Fruit fly (Drosophila melanogaster) whole organism, embryonic: ENCODE measurements around the gene CG10970.

Source experiments
- Atf-2 ChIP-seq: fragments of 200-800 bp; sonication (Bioruptor generic); optimal IDR thresholded peaks from 2 replicates; lab custom pipeline; 2016; ENCODE audit warnings: missing biosample characterization, missing genetic modification characterization
- CG11093 ChIP-seq: fragments of 200-800 bp; sonication (Bioruptor generic); IDR thresholded peaks from 3 replicates; pipeline ENCODE4 v1.3.6; 2022; ENCODE audit warnings: missing biosample characterization, missing genetic modification characterization
- CG11247 ChIP-seq: fragments of 200-800 bp; sonication (Bioruptor generic); IDR thresholded peaks from 2 replicates; pipeline ENCODE4 v1.3.6; 2022; ENCODE audit warnings: missing biosample characterization, missing genetic modification characterization
- CG11560 ChIP-seq: fragments of 200-800 bp; sonication (Bioruptor generic); IDR thresholded peaks from 3 replicates; pipeline ENCODE4 v1.3.6; 2022; ENCODE audit warnings: missing biosample characterization, missing genetic modification characterization
- CG11696 ChIP-seq: fragments of 200-800 bp; sonication (Bioruptor generic); IDR thresholded peaks from 2 replicates; pipeline ENCODE4 v1.3.6; 2022; ENCODE audit warnings: missing biosample characterization, missing genetic modification characterization
- CG13123 ChIP-seq: fragments of 200-800 bp; sonication (Bioruptor generic); optimal IDR thresholded peaks from 2 replicates; lab custom pipeline; 2016; ENCODE audit warnings: missing biosample characterization, missing genetic modification characterization
- CG17186 ChIP-seq: fragments of 200-800 bp; sonication (Bioruptor generic); optimal IDR thresholded peaks from 3 replicates; lab custom pipeline; 2017; ENCODE audit warnings: missing biosample characterization, missing genetic modification reagents, missing genetic modification characterization
- CG17829 ChIP-seq: fragments of 200-800 bp; optimal IDR thresholded peaks from 2 replicates; lab custom pipeline; 2019; ENCODE audit warnings: missing biosample characterization, mild to moderate bottlenecking, missing genetic modification characterization, moderate library complexity
- CG1792 ChIP-seq: fragments of 200-800 bp; sonication (Bioruptor generic); optimal IDR thresholded peaks from 2 replicates; lab custom pipeline; 2016; ENCODE audit warnings: missing biosample characterization, missing genetic modification characterization
- CG1832 ChIP-seq: fragments of 200-800 bp; sonication (Bioruptor generic); optimal IDR thresholded peaks from 2 replicates; lab custom pipeline; 2017; ENCODE audit warnings: missing biosample characterization, mild to moderate bottlenecking, missing genetic modification characterization, inconsistent platforms
- CG18476 ChIP-seq: fragments of 200-800 bp; sonication (Bioruptor generic); optimal IDR thresholded peaks from 2 replicates; lab custom pipeline; 2016; ENCODE audit warnings: missing biosample characterization, mild to moderate bottlenecking, missing genetic modification characterization
- CG31365 ChIP-seq: fragments of 200-800 bp; sonication (Bioruptor generic); optimal IDR thresholded peaks from 2 replicates; lab custom pipeline; 2018; ENCODE audit warnings: missing biosample characterization, mild to moderate bottlenecking, missing genetic modification characterization
- CG32772 ChIP-seq: fragments of 200-800 bp; sonication (Bioruptor generic); IDR thresholded peaks from 2 replicates; pipeline ENCODE4 v1.3.6; 2022; ENCODE audit warnings: missing biosample characterization, missing genetic modification characterization
- CG34422 ChIP-seq: fragments of 200-800 bp; sonication (Bioruptor generic); IDR thresholded peaks from 3 replicates; pipeline ENCODE4 v1.3.6; 2022; ENCODE audit warnings: missing biosample characterization, missing genetic modification characterization
- CG4404 ChIP-seq: fragments of 200-800 bp; sonication (Bioruptor generic); IDR thresholded peaks from 2 replicates; pipeline ENCODE4 v1.3.6; 2022; ENCODE audit warnings: missing biosample characterization, missing genetic modification characterization
- CG4730 ChIP-seq: fragments of 200-800 bp; sonication (Bioruptor generic); IDR thresholded peaks from 2 replicates; pipeline ENCODE4 v1.3.6; 2022; ENCODE audit warnings: missing biosample characterization, missing genetic modification characterization
- CG5953 ChIP-seq: fragments of 200-800 bp; sonication (Bioruptor generic); IDR thresholded peaks from 2 replicates; pipeline ENCODE4 v1.3.6; 2022; ENCODE audit warnings: missing biosample characterization, missing genetic modification characterization
- CG6791 ChIP-seq: fragments of 200-800 bp; sonication (Bioruptor generic); IDR thresholded peaks from 3 replicates; pipeline ENCODE4 v1.3.6; 2022; ENCODE audit warnings: missing biosample characterization, missing genetic modification characterization; ENCODE audit not compliant: partially characterized antibody
- CG6854 ChIP-seq: fragments of 200-800 bp; sonication (Bioruptor generic); optimal IDR thresholded peaks from 3 replicates; lab custom pipeline; 2017; ENCODE audit warnings: missing biosample characterization, mild to moderate bottlenecking, missing genetic modification characterization
- CG7357 ChIP-seq: fragments of 200-800 bp; sonication (Bioruptor generic); IDR thresholded peaks from 3 replicates; pipeline ENCODE4 v1.3.6; 2022; ENCODE audit warnings: missing biosample characterization, missing genetic modification characterization
- CG7786 ChIP-seq: fragments of 200-800 bp; sonication (Bioruptor generic); optimal IDR thresholded peaks from 2 replicates; lab custom pipeline; 2016; ENCODE audit warnings: missing biosample characterization, missing genetic modification characterization
- CG9437 ChIP-seq: fragments of 200-800 bp; sonication (Bioruptor generic); optimal IDR thresholded peaks from 2 replicates; lab custom pipeline; 2018; ENCODE audit warnings: missing biosample characterization, mild to moderate bottlenecking, missing genetic modification characterization
- CG9727 ChIP-seq: fragments of 200-800 bp; sonication (Bioruptor generic); optimal IDR thresholded peaks from 3 replicates; lab custom pipeline; 2017; ENCODE audit warnings: missing biosample characterization, mild to moderate bottlenecking, missing genetic modification characterization
- Ets97D ChIP-seq: fragments of 200-800 bp; sonication (Bioruptor generic); optimal IDR thresholded peaks from 3 replicates; lab custom pipeline; 2016; ENCODE audit warnings: missing biosample characterization, missing genetic modification characterization
- HLH3B ChIP-seq: fragments of 200-800 bp; sonication (Bioruptor generic); IDR thresholded peaks from 2 replicates; pipeline ENCODE4 v1.3.6; 2022; ENCODE audit warnings: missing biosample characterization, missing genetic modification characterization
- Hmx ChIP-seq: fragments of 200-800 bp; sonication (Bioruptor generic); optimal IDR thresholded peaks from 2 replicates; lab custom pipeline; 2016; ENCODE audit warnings: missing biosample characterization, missing genetic modification characterization
- Lhr ChIP-seq: fragments of 200-800 bp; sonication (Bioruptor generic); optimal IDR thresholded peaks from 3 replicates; lab custom pipeline; 2017; ENCODE audit warnings: mild to moderate bottlenecking, missing biosample characterization, missing genetic modification reagents, missing genetic modification characterization
- Lpt ChIP-seq: fragments of >200 bp; optimal IDR thresholded peaks from 2 replicates; lab custom pipeline; 2018; ENCODE audit warnings: missing biosample characterization, missing genetic modification characterization
- MTF-1 ChIP-seq: fragments of 200-800 bp; sonication (Bioruptor generic); optimal IDR thresholded peaks from 2 replicates; lab custom pipeline; 2018; ENCODE audit warnings: missing biosample characterization, mild to moderate bottlenecking, missing genetic modification characterization, borderline replicate concordance
- Oli ChIP-seq: fragments of 200-800 bp; sonication (Bioruptor generic); optimal IDR thresholded peaks from 2 replicates; lab custom pipeline; 2018; ENCODE audit warnings: missing biosample characterization, mild to moderate bottlenecking, missing genetic modification characterization, moderate library complexity
- Optix ChIP-seq: fragments of 200-800 bp; sonication (Bioruptor generic); IDR thresholded peaks from 3 replicates; pipeline ENCODE4 v1.3.6; 2022; ENCODE audit warnings: missing biosample characterization, missing genetic modification characterization
- Six4 ChIP-seq: fragments of 200-800 bp; sonication (Bioruptor generic); optimal IDR thresholded peaks from 2 replicates; lab custom pipeline; 2016; ENCODE audit warnings: missing biosample characterization, missing genetic modification characterization
- Xbp1 ChIP-seq: fragments of 200-800 bp; sonication (Bioruptor generic); optimal IDR thresholded peaks from 3 replicates; lab custom pipeline; 2016; ENCODE audit warnings: missing biosample characterization, mild to moderate bottlenecking, missing genetic modification characterization
- bowl ChIP-seq: fragments of 200-800 bp; sonication (Bioruptor generic); IDR thresholded peaks from 2 replicates; pipeline ENCODE4 v1.3.6; 2022; ENCODE audit warnings: missing biosample characterization, missing genetic modification characterization
- chm ChIP-seq: fragments of 200-800 bp; sonication (Bioruptor generic); IDR thresholded peaks from 2 replicates; pipeline ENCODE4 v1.3.6; 2022; ENCODE audit warnings: missing biosample characterization, missing genetic modification characterization
- fd96Cb ChIP-seq: fragments of 200-800 bp; sonication (Bioruptor generic); optimal IDR thresholded peaks from 2 replicates; lab custom pipeline; 2018; ENCODE audit warnings: missing biosample characterization, mild to moderate bottlenecking, missing genetic modification characterization, moderate library complexity
- fu2 ChIP-seq: fragments of 200-800 bp; sonication (Bioruptor generic); optimal IDR thresholded peaks from 2 replicates; lab custom pipeline; 2016; ENCODE audit warnings: missing biosample characterization, missing genetic modification characterization
- gce ChIP-seq: fragments of 200-800 bp; sonication (Bioruptor generic); IDR thresholded peaks from 3 replicates; pipeline ENCODE4 v1.3.6; 2022; ENCODE audit warnings: missing biosample characterization, missing genetic modification characterization
- gsb ChIP-seq: fragments of 200-800 bp; sonication (Bioruptor generic); IDR thresholded peaks from 2 replicates; pipeline ENCODE4 v1.3.6; 2022; ENCODE audit warnings: missing biosample characterization, missing genetic modification characterization
- hbn ChIP-seq: fragments of 200-800 bp; sonication (Bioruptor generic); IDR thresholded peaks from 2 replicates; pipeline ENCODE4 v1.3.6; 2022; ENCODE audit warnings: missing biosample characterization, missing genetic modification characterization; ENCODE audit not compliant: partially characterized antibody
- lab ChIP-seq: fragments of 200-800 bp; sonication (Bioruptor generic); optimal IDR thresholded peaks from 3 replicates; lab custom pipeline; 2017; ENCODE audit warnings: missing biosample characterization, missing genetic modification characterization, mild to moderate bottlenecking, moderate library complexity, missing genetic modification reagents
- lmd ChIP-seq: fragments of 200-800 bp; sonication (Bioruptor generic); IDR thresholded peaks from 2 replicates; pipeline ENCODE4 v1.3.6; 2022; ENCODE audit warnings: missing biosample characterization, missing genetic modification characterization
- lola ChIP-seq, 3 experiments: fragments of >200 bp in 2 of 3; fragments of 200-800 bp in 1 of 3; sonication (Bioruptor generic) in 1 of 3; optimal IDR thresholded peaks; 2 replicates each; lab custom pipeline; 2017 to 2019; ENCODE audit warnings: missing biosample characterization in 3 of 3, missing genetic modification characterization in 3 of 3, mild to moderate bottlenecking in 1 of 3, moderate library complexity in 1 of 3
- nerfin-2 ChIP-seq: fragments of 200-800 bp; sonication (Bioruptor generic); IDR thresholded peaks from 2 replicates; pipeline ENCODE4 v1.3.6; 2022; ENCODE audit warnings: missing biosample characterization, missing genetic modification characterization; ENCODE audit not compliant: partially characterized antibody
- pho ChIP-seq: fragments of 200-800 bp; sonication (Bioruptor generic); optimal IDR thresholded peaks from 2 replicates; lab custom pipeline; 2016; ENCODE audit warnings: missing biosample characterization, missing genetic modification characterization
- prd ChIP-seq, 3 experiments: fragments of >200 bp in 2 of 3; fragments of 200-800 bp in 1 of 3; sonication (Bioruptor generic) in 1 of 3; optimal IDR thresholded peaks in 2 of 3; IDR thresholded peaks in 1 of 3; 2 replicates in 2 of 3; 3 replicates in 1 of 3; pipeline versions ENCODE4 v1.3.6 to Lab custom; 2017 to 2022; ENCODE audit warnings: missing biosample characterization in 1 of 3, missing genetic modification characterization in 1 of 3
- sens ChIP-seq: fragments of 200-800 bp; sonication (Bioruptor generic); peaks from one replicate; lab custom pipeline; 2016; ENCODE audit warnings: missing biosample characterization, missing genetic modification characterization
- seq ChIP-seq: fragments of 200-800 bp; sonication (Bioruptor generic); IDR thresholded peaks from 2 replicates; pipeline ENCODE4 v1.3.6; 2022; ENCODE audit warnings: missing biosample characterization, missing genetic modification characterization
- usp ChIP-seq: fragments of >200 bp; optimal IDR thresholded peaks from 2 replicates; lab custom pipeline; 2017; ENCODE audit warnings: missing biosample characterization, missing genetic modification characterization
- z ChIP-seq: fragments of 200-800 bp; sonication (Bioruptor generic); IDR thresholded peaks from 3 replicates; pipeline ENCODE4 v1.3.6; 2022; ENCODE audit warnings: missing biosample characterization, missing genetic modification characterization

Gene CG10970

DNA sequence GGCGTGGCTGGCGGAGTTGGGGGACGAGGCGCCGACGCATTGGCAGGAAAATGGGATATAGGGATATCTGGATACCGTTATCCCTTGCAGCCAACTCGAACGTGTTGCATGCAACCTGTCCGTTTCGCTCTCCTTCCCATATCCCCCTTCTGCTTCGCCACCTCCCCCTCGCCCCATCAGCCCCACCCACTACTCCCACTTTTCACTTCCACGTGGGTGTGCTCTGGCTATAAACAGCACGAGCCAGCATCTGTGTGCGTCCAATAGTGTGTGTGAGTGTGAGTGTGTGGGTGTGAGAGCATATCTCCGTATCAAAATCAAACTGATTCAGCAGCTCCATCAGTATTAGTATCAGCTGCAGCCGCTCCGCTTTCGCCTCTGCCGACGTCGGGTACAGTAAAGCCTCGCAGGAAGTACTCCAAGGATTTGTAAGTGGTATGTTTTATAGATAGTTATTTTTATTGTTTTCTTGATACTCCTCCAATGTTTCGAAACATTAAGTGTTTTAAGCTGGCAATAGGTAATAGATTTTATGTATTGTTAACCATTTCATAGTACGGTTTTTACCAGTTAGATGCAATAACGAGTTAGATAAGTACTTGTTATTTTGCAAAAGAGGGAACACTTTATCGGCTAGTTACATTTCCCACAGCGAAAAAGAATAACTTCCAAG lies 47.9 kb upstream of the CG10970 start (continued):
- TF ChIP-seq CG6791 (GFP tag; lab: Robert Waterston, UW) (no peak), Atf-2 (no peak), CG17829 (tag; lab: Kevin White, UChicago) (peak; percentile 22), seq (GFP tag; lab: Robert Waterston, UW) (no peak), bowl (GFP tag; lab: Robert Waterston, UW) (no peak), usp (no peak), CG11696 (GFP tag; lab: Robert Waterston, UW) (no peak), CG31365 (tag; lab: Kevin White, UChicago) (no peak), CG34422 (GFP tag; lab: Robert Waterston, UW) (no peak), Lhr (GFP tag; lab: Kevin White, UChicago) (no peak), Oli (tag; lab: Kevin White, UChicago) (no peak), z (GFP tag; lab: Robert Waterston, UW) (no peak), gsb (no peak), hbn (GFP tag; lab: Robert Waterston, UW) (no peak), CG18476 (no peak), lola (GFP tag; optimal IDR thresholded peaks at IDR 0.05; lab: Kevin White, UChicago) (no peak), CG9727 (GFP tag; lab: Kevin White, UChicago) (peak; percentile 26), CG6854 (GFP tag; lab: Kevin White, UChicago) (peak; percentile 30), HLH3B (0 out of 2 replicates have a peak, but pooled peaks have one; percentile 48), CG9437 (no peak), gce (GFP tag; lab: Robert Waterston, UW) (no peak), CG7786 (GFP tag; lab: Kevin White, UChicago) (no peak), CG5953 (GFP tag; lab: Robert Waterston, UW) (no peak), CG1832 (GFP tag; lab: Kevin White, UChicago) (no peak), MTF-1 (GFP tag; lab: Kevin White, UChicago) (no peak), chm (0 out of 2 replicates have a peak, but pooled peaks have one; percentile 30), CG32772 (no peak), CG13123 (GFP tag; lab: Kevin White, UChicago) (no peak), fd96Cb (tag; lab: Kevin White, UChicago) (peak; percentile 68), Six4 (GFP tag; lab: Kevin White, UChicago) (peak; percentile 15), CG4730 (GFP tag; lab: Robert Waterston, UW) (no peak), CG4404 (no peak), pho (GFP tag; lab: Kevin White, UChicago) (no peak), CG7357 (no peak), lab (peak; percentile 64), CG1792 (peak; percentile 14), prd (optimal IDR thresholded peaks at IDR 0.05; lab: Kevin White, UChicago) (no peak), prd (GFP tag; IDR thresholded peaks at IDR 0.05; lab: Robert Waterston, UW) (peak; percentile 27; the same call in 2 of the 3 replicates), Lpt (GFP tag; lab: Kevin White, UChicago) (no peak), CG11247 (GFP tag; lab: Robert Waterston, UW) (no peak), Xbp1 (no peak), CG17186 (GFP tag; lab: Kevin White, UChicago) (no peak), Ets97D (GFP tag; lab: Kevin White, UChicago) (no peak), Optix (GFP tag; lab: Robert Waterston, UW) (no peak), fu2 (no peak), nerfin-2 (GFP tag; lab: Robert Waterston, UW) (no peak), CG11560 (tag; lab: Robert Waterston, UW) (no peak), lmd (GFP tag; lab: Robert Waterston, UW) (peak; percentile 57), sens (GFP tag; lab: Kevin White, UChicago) (peak; percentile 90), Hmx (no peak), CG11093 (no peak)
